Fruit fly (Drosophila melanogaster) whole organism, adult: ENCODE measurements around the gene BCAS2.

Experiments used
- CG11617 ChIP-seq: fragments of 200-800 bp; sonication (Bioruptor generic); optimal IDR thresholded peaks from 2 replicates; lab custom pipeline; 2017; ENCODE audit warnings: mild to moderate bottlenecking, missing biosample characterization, missing genetic modification reagents, missing genetic modification characterization
- CG12768 ChIP-seq: fragments of 200-800 bp; sonication (Bioruptor generic); optimal IDR thresholded peaks from 2 replicates; lab custom pipeline; 2017; ENCODE audit warnings: missing biosample characterization, missing genetic modification characterization, mild to moderate bottlenecking, moderate library complexity, missing genetic modification reagents
- CG14711 ChIP-seq: fragments of 200-800 bp; sonication (Bioruptor generic); optimal IDR thresholded peaks from 2 replicates; lab custom pipeline; 2018; ENCODE audit warnings: missing biosample characterization, mild to moderate bottlenecking, missing genetic modification characterization, moderate library complexity
- CG1620 ChIP-seq: fragments of 200-800 bp; sonication (Bioruptor generic); optimal IDR thresholded peaks from 2 replicates; lab custom pipeline; 2016; ENCODE audit warnings: missing biosample characterization, missing genetic modification characterization
- CG33017 ChIP-seq: fragments of 200-800 bp; sonication (Bioruptor generic); optimal IDR thresholded peaks from 2 replicates; lab custom pipeline; 2018; ENCODE audit warnings: missing biosample characterization, mild to moderate bottlenecking, missing genetic modification characterization, moderate library complexity
- CG5204 ChIP-seq: fragments of 200-800 bp; sonication (Bioruptor generic); optimal IDR thresholded peaks from 2 replicates; lab custom pipeline; 2016; ENCODE audit warnings: missing biosample characterization, missing genetic modification characterization
- CG7045 ChIP-seq: fragments of 200-800 bp; sonication (Bioruptor generic); optimal IDR thresholded peaks from 2 replicates; lab custom pipeline; 2017; ENCODE audit warnings: missing biosample characterization, mild to moderate bottlenecking, missing genetic modification characterization
- CG7101 ChIP-seq: fragments of 200-800 bp; sonication (Bioruptor generic); optimal IDR thresholded peaks from 2 replicates; lab custom pipeline; 2018; ENCODE audit warnings: missing biosample characterization, mild to moderate bottlenecking, missing genetic modification characterization, moderate library complexity
- Clk ChIP-seq: fragments of 200-800 bp; sonication (Bioruptor generic); optimal IDR thresholded peaks from 2 replicates; lab custom pipeline; 2017; ENCODE audit warnings: missing biosample characterization, missing genetic modification characterization
- Crg-1 ChIP-seq: fragments of 200-800 bp; sonication (Bioruptor generic); optimal IDR thresholded peaks from 2 replicates; lab custom pipeline; 2016; ENCODE audit warnings: missing biosample characterization, missing genetic modification characterization
- Hr96 ChIP-seq: fragments of 200-800 bp; sonication (Bioruptor generic); optimal IDR thresholded peaks from 2 replicates; lab custom pipeline; 2016; ENCODE audit warnings: missing biosample characterization, missing genetic modification characterization
- Mnt ChIP-seq: fragments of 200-800 bp; sonication (Bioruptor generic); optimal IDR thresholded peaks from 2 replicates; lab custom pipeline; 2016; ENCODE audit warnings: missing biosample characterization, mild to moderate bottlenecking, missing genetic modification characterization
- bab1 ChIP-seq: fragments of 200-800 bp; sonication (Bioruptor generic); optimal IDR thresholded peaks from 3 replicates; lab custom pipeline; 2019; ENCODE audit warnings: missing biosample characterization, mild to moderate bottlenecking, missing genetic modification characterization, moderate library complexity
- cic ChIP-seq: fragments of 200-800 bp; sonication (Bioruptor generic); optimal IDR thresholded peaks from 2 replicates; lab custom pipeline; 2017; ENCODE audit warnings: missing biosample characterization, mild to moderate bottlenecking, missing genetic modification characterization, moderate library complexity
- cnc ChIP-seq, 2 experiments: fragments of >200 bp; optimal IDR thresholded peaks; 2 replicates each; lab custom pipeline; 2017
- kay ChIP-seq: fragments of 200-800 bp; sonication (Bioruptor generic); peaks from one replicate; lab custom pipeline; 2016; ENCODE audit warnings: missing biosample characterization, missing genetic modification characterization, borderline replicate concordance
- ovo ChIP-seq: fragments of 200-800 bp; sonication (Bioruptor generic); optimal IDR thresholded peaks from 2 replicates; lab custom pipeline; 2016; ENCODE audit warnings: missing biosample characterization, missing genetic modification characterization
- pad ChIP-seq: fragments of 200-800 bp; sonication (Bioruptor generic); optimal IDR thresholded peaks from 3 replicates; lab custom pipeline; 2017; ENCODE audit warnings: missing biosample characterization, missing genetic modification characterization, mild to moderate bottlenecking, moderate library complexity, missing genetic modification reagents
- tj ChIP-seq: fragments of 200-800 bp; sonication (Bioruptor generic); optimal IDR thresholded peaks from 3 replicates; lab custom pipeline; 2017; ENCODE audit warnings: missing biosample characterization, mild to moderate bottlenecking, missing genetic modification characterization, moderate library complexity
- toe ChIP-seq: fragments of 200-800 bp; sonication (Bioruptor generic); optimal IDR thresholded peaks from 2 replicates; lab custom pipeline; 2016; ENCODE audit warnings: missing biosample characterization, missing genetic modification characterization

BCAS2 gene

DNA sequence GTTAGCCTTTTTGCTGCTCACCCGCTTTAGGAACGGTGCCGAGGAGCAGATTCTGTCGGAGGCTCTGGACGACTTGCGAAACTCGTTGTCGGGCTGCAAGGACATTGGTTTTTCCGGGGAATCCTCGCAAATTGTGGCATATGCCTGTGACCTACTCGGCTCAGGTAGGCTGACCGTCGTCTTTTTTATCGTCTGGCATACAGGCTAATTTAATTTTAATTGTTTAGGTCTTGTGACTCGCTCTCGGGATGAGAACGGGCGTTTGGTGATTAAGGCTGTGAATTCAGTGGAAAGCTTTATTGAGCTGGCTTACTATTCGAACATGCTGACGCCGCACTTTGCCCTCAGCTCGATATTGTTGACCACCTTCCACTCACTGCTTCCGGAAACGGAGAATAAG lies 9.3 kb upstream of the BCAS2 start:
- TF ChIP-seq cic (GFP tag; lab: Kevin White, UChicago) = no peak
- TF ChIP-seq tj (GFP tag; lab: Kevin White, UChicago) = no peak
- no peak for TF ChIP-seq cnc (optimal IDR thresholded peaks at IDR 0.05; lab: Kevin White, UChicago)
- TF ChIP-seq CG7045 (GFP tag; lab: Kevin White, UChicago) = no peak
- TF ChIP-seq CG33017 = no peak
- TF ChIP-seq pad = no peak
- TF ChIP-seq CG1620 (GFP tag; lab: Kevin White, UChicago) = no peak
- no peak for TF ChIP-seq Clk (GFP tag; lab: Kevin White, UChicago)
- no peak for TF ChIP-seq CG5204 (GFP tag; lab: Kevin White, UChicago)

DNA sequence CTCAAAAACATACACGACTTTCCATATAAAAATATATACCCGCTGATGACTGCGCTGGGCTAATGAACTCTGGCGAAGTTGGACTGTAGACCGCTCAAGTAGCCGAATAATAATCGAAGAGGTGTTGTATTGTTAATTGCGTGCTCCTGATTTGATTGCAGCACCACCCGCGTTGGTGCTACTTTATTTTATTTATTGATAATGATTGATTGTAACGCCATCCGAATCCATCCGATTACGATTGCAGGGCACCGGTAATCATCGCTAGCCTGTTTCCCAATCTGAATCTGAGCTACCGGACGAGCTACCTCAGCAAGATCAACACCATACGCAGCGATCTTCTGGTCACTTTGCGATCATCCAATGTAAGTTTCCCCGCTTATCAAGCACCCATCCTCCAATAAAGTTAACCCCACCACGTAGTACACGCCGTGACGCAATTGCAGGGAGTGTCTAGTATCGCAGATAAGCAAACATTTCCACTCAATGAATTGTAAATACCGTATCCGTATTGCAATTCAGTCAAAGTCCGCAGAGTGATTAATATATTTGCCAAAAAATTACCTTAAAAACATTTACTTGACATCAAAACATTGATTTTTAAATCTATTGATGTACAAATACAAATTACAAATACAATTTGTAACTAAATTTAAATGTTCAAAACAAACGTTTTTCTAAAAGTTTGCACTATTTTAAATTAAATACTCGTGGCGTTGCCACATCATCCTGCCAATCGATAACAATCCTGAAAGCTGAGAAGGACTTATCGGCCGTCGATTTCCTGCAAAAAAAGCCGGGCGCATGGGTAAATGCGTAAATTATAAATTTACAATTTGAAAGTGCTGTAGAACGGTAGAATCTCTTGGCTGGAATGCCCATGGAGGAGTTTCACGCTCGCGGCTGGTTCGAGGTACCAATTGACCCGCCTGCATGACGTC lies 7.1 kb upstream of the BCAS2 start:
- TF ChIP-seq CG11617 (GFP tag; lab: Kevin White, UChicago) (peak; percentile 12), CG7045 (GFP tag; lab: Kevin White, UChicago) (no peak), cic (GFP tag; lab: Kevin White, UChicago) (peak; percentile 97), CG1620 (GFP tag; lab: Kevin White, UChicago) (no peak), pad (peak; percentile 9), Hr96 (GFP tag; lab: Kevin White, UChicago) (peak; percentile 13), CG7101 (tag; lab: Kevin White, UChicago) (no peak), toe (no peak), Clk (GFP tag; lab: Kevin White, UChicago) (no peak), Mnt (GFP tag; lab: Kevin White, UChicago) (peak; percentile 10), kay (GFP tag; lab: Kevin White, UChicago) (no peak), ovo (GFP tag; lab: Kevin White, UChicago) (no peak), Crg-1 (GFP tag; lab: Kevin White, UChicago) (no peak), tj (GFP tag; lab: Kevin White, UChicago) (peak; percentile 44), CG12768 (GFP tag; lab: Kevin White, UChicago) (no peak), CG5204 (GFP tag; lab: Kevin White, UChicago) (no peak)

DNA sequence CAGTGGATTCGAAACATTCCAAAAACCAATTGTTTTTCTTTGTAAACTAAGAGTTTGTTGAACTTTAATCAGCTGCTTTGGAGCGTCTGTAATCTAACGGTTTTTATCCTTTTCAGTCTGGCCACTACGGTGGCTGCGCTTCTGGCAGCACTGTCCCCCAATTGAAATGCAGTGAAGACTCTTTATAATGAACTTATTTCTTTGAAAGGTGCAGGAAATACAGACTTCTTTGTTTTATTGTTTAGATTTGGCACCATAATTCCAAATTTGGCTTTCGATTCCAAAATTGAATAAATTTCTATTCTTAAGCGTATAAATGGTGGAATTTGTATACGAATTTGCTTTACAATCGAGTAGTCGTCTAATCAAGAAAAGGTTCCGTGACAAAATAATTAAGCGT lies 6.0 kb upstream of the BCAS2 start, which contains the start of gene nenya:
Gene nenya (minus strand): TSS at position 35 of the 400 bp plus-strand sequence.
- TF ChIP-seq ovo (GFP tag; lab: Kevin White, UChicago) (peak; percentile 44), CG14711 (tag; lab: Kevin White, UChicago) (no peak)

DNA sequence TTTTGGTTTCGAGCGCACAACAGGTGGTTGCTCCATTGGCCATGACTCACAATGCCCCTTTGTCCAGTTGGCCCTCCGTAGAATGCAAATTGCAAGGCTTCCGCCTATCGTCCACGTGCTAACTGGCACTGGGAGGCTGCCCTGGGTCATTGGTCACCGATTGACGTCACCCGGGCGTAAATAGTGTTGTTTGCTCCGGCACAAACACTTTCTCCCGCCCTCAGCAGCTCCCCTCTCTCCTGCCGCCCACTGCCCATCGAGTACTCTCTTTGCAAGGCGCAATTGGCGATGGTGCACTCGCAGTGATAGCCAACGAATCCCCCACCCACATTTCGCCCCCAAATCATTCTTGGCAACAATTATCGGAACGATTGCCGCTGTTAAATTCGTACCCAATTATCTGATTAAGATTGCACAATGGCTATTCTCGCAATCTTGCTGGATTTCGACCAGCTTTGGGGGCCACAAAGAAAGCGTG lies 4.6 kb upstream of the BCAS2 start:
- no peak for TF ChIP-seq bab1
- no peak for TF ChIP-seq Clk (GFP tag; lab: Kevin White, UChicago)
- no peak for TF ChIP-seq CG12768 (GFP tag; lab: Kevin White, UChicago)
- TF ChIP-seq CG33017 = no peak
- no peak for TF ChIP-seq toe
- TF ChIP-seq CG1620 (GFP tag; lab: Kevin White, UChicago) = no peak
- TF ChIP-seq cic (GFP tag; lab: Kevin White, UChicago) = peak; percentile 75
- TF ChIP-seq cnc (optimal IDR thresholded peaks at IDR 0.05; lab: Kevin White, UChicago) = no peak
- TF ChIP-seq pad = no peak
- no peak for TF ChIP-seq Crg-1 (GFP tag; lab: Kevin White, UChicago)
- no peak for TF ChIP-seq tj (GFP tag; lab: Kevin White, UChicago)
- peak; percentile 31 for TF ChIP-seq Hr96 (GFP tag; lab: Kevin White, UChicago)
- TF ChIP-seq CG11617 (GFP tag; lab: Kevin White, UChicago) = no peak
- TF ChIP-seq CG7101 (tag; lab: Kevin White, UChicago) = no peak
- TF ChIP-seq ovo (GFP tag; lab: Kevin White, UChicago) = no peak
- TF ChIP-seq CG5204 (GFP tag; lab: Kevin White, UChicago) = no peak
- no peak for TF ChIP-seq CG14711 (tag; lab: Kevin White, UChicago)
- TF ChIP-seq CG7045 (GFP tag; lab: Kevin White, UChicago) = no peak
- TF ChIP-seq kay (GFP tag; lab: Kevin White, UChicago) = no peak
- peak; percentile 62 for TF ChIP-seq Mnt (GFP tag; lab: Kevin White, UChicago)

DNA sequence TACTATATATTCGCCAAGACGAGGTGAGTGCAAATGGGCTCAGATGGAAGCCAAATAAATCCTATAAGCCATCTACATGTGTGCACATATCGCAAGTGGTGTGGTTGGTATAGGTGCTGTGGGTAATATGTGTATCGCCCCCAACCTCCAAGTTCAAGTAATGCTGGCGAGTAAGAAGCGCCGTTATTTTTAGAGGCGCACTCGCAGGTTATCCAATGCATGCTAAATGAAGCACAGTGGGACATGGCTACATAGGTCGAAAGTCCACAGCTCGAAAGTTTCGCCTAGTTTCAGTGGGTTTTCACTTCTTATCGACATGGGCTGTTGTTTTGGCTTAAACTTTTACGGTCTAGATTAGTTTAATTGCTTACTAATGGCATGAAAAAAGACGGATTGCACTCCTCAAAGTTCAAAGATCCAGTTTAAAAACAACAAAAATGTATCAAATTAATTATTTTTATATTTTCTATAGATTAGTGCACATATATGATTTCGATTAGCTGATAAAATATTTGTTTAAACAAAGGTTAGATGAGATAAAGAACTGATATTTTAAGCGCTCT lies 3.9 kb upstream of the BCAS2 start:
- TF ChIP-seq ovo (GFP tag; lab: Kevin White, UChicago) = peak; percentile 68
- no peak for TF ChIP-seq bab1
